Fruit fly (Drosophila melanogaster): ENCODE data around the gene CG13994.
A peak's percentile ranks its signal among the peaks of the same experiment; 100 is the strongest.

Gene CG13994

DNA sequence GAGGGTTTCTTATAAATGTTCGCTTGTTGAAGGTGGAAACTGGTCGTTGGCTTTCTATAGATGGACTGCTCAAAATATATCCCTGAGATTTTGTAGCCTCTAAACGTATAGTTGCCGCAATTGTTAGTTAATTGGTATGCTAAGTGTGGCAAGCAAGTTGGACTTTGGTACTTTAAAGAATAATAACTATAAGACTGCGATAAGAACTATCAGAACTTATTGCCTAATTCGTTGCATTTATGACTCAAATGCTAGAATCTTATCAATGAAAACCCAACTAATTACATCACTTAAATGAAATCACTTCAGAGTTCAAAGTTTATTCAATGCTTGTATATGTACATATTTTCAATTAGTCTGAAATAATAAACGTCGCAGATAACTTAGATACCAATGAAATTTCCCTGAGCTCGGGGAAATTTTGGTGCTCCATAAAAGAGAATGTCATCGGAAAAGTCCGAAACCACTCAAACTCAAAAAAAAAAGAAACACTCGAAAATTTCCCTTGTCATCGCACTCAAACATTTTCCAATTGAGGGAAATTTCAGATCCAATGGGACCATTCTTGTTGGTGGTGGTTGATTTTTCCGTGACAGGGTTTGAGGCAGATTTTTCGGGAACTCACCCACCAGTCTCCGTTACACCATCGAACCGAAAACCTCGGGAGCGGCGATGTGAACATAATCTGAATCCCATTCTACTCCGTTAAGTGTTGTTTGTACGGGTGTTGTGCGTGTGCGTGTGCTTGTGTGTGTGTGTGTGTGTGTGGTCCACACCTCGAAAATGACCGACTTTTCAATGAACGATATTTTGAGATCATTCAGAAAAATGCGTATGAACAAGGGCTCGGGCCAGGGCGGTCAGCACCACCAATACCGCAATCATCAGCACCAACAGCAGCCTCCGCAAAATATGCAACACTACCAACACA is 28.3 kb downstream of the CG13994 start, which contains the start of gene CG45075 (continued):
- peak; percentile 79 for TF ChIP-seq CG13894 (tag; optimal IDR thresholded peaks at IDR 0.05)
- peak; percentile 31; the same call in 1 of the 2 replicates for TF ChIP-seq onecut (GFP tag; IDR thresholded peaks at IDR 0.05)
- TF ChIP-seq Meics (GFP tag; optimal IDR thresholded peaks at IDR 0.05): no peak
- TF ChIP-seq CG12391 (tag; optimal IDR thresholded peaks at IDR 0.05): no peak
- TF ChIP-seq seq (GFP tag; IDR thresholded peaks at IDR 0.05): 0 out of 2 replicates have a peak, but pooled peaks have one; percentile 25
- peak; percentile 2 for TF ChIP-seq CG1603 (tag; optimal IDR thresholded peaks at IDR 0.05)
- TF ChIP-seq vvl (GFP tag; IDR thresholded peaks at IDR 0.05): peak; percentile 64; the same call in 1 of the 2 replicates
- peak; percentile 18; the same call in 1 of the 3 replicates for TF ChIP-seq Opbp (GFP tag; IDR thresholded peaks at IDR 0.05; ENCODE audit: partially characterized antibody)
- peak; percentile 94 for TF ChIP-seq CG5180 (GFP tag; optimal IDR thresholded peaks at IDR 0.05)
- TF ChIP-seq CG43689 (GFP tag; IDR thresholded peaks at IDR 0.05): no peak
- TF ChIP-seq Ssrp (tag; optimal IDR thresholded peaks at IDR 0.05): no peak
- TF ChIP-seq cg (GFP tag; optimal IDR thresholded peaks at IDR 0.05): peak; percentile 76
- TF ChIP-seq Dref (GFP tag; IDR thresholded peaks at IDR 0.05): no peak
- peak; percentile 79 for TF ChIP-seq Jarid2 (GFP tag; optimal IDR thresholded peaks at IDR 0.05)
- TF ChIP-seq CG12236 (GFP tag; optimal IDR thresholded peaks at IDR 0.05): no peak
- peak; percentile 10 for TF ChIP-seq HmgZ (tag; optimal IDR thresholded peaks at IDR 0.05)
- TF ChIP-seq Blimp-1 (GFP tag; optimal IDR thresholded peaks at IDR 0.05): peak; percentile 20
- no peak for TF ChIP-seq sisA (GFP tag; IDR thresholded peaks at IDR 0.05)
- TF ChIP-seq pan (optimal IDR thresholded peaks at IDR 0.05): no peak
- TF ChIP-seq pan (GFP tag; optimal IDR thresholded peaks at IDR 0.05 in 1 of 2, IDR thresholded peaks at IDR 0.05 in 1 of 2): no peak
- no peak for TF ChIP-seq lmd (GFP tag; IDR thresholded peaks at IDR 0.05)
- TF ChIP-seq gcm (GFP tag; optimal IDR thresholded peaks at IDR 0.05): peak; percentile 60
- no peak for TF ChIP-seq CG7372 (GFP tag; IDR thresholded peaks at IDR 0.05)
- peak; percentile 61 for TF ChIP-seq sqz (GFP tag; optimal IDR thresholded peaks at IDR 0.05)
- TF ChIP-seq CG12659 (GFP tag; optimal IDR thresholded peaks at IDR 0.05): no peak
- TF ChIP-seq Dip2 (GFP tag; IDR thresholded peaks at IDR 0.05): no peak
- TF ChIP-seq Pdp1 (GFP tag; optimal IDR thresholded peaks at IDR 0.05): peak in 1 of 2 experiments; percentile 37
- no peak for TF ChIP-seq CG9932 (GFP tag; IDR thresholded peaks at IDR 0.05)
- TF ChIP-seq CG15601 (tag; optimal IDR thresholded peaks at IDR 0.05): peak; percentile 30
- no peak for TF ChIP-seq CG8290 (GFP tag; optimal IDR thresholded peaks at IDR 0.05)
- TF ChIP-seq CG8290 (tag; optimal IDR thresholded peaks at IDR 0.05): peak in 1 of 2 experiments; percentile 27
- TF ChIP-seq her (GFP tag; optimal IDR thresholded peaks at IDR 0.05): peak; percentile 26
- no peak for TF ChIP-seq CG6813 (GFP tag; optimal IDR thresholded peaks at IDR 0.05)
- TF ChIP-seq Hr3 (GFP tag; optimal IDR thresholded peaks at IDR 0.05): no peak
- peak; percentile 1 for TF ChIP-seq abd-A (tag; optimal IDR thresholded peaks at IDR 0.05)
- no peak for TF ChIP-seq h (optimal IDR thresholded peaks at IDR 0.05)
- peak; percentile 87; the same call in 1 of the 2 replicates for TF ChIP-seq chm (GFP tag; IDR thresholded peaks at IDR 0.05)
- TF ChIP-seq Xrp1 (GFP tag; IDR thresholded peaks at IDR 0.05): no peak
- TF ChIP-seq dm (GFP tag; optimal IDR thresholded peaks at IDR 0.05): no peak
- TF ChIP-seq dmrt99B (tag; optimal IDR thresholded peaks at IDR 0.05): peak; percentile 10
- peak in 1 of 2 experiments; percentile 69 for TF ChIP-seq Hr78 (GFP tag; optimal IDR thresholded peaks at IDR 0.05)
- no peak for TF ChIP-seq otp (GFP tag; IDR thresholded peaks at IDR 0.05)
- TF ChIP-seq CG14710 (tag; optimal IDR thresholded peaks at IDR 0.05): peak; percentile 0
- TF ChIP-seq CG9797 (GFP tag; optimal IDR thresholded peaks at IDR 0.05): no peak
- TF ChIP-seq phol (tag; optimal IDR thresholded peaks at IDR 0.05): no peak
- TF ChIP-seq cwo (GFP tag; optimal IDR thresholded peaks at IDR 0.05): no peak
- no peak for TF ChIP-seq da (GFP tag; optimal IDR thresholded peaks at IDR 0.05)
- TF ChIP-seq HLH4C (GFP tag; IDR thresholded peaks at IDR 0.05; ENCODE audit: partially characterized antibody): no peak

Measured in whole organism, embryonic.